Worm (Caenorhabditis elegans) whole organism, mixed stage, embryonic: ENCODE results near the gene C04F6.7.

ENCODE experiments used
- M03D4.4 ChIP-seq: sonication (generic microtip); optimal IDR thresholded peaks from 2 replicates; lab custom pipeline; 2017; ENCODE audit warnings: mild to moderate bottlenecking, missing genetic modification characterization, missing compliant biosample characterization
- bed-3 ChIP-seq: fragments of 200-800 bp; sonication (Bioruptor generic); optimal IDR thresholded peaks from 3 replicates; lab custom pipeline; 2018; ENCODE audit warnings: mild to moderate bottlenecking, missing genetic modification characterization, moderate library complexity, missing compliant biosample characterization
- lin-32 ChIP-seq: fragments of 200-800 bp; sonication (Bioruptor generic); optimal IDR thresholded peaks from 2 replicates; lab custom pipeline; 2018; ENCODE audit warnings: mild to moderate bottlenecking, missing genetic modification characterization, missing compliant biosample characterization
- lsy-2 ChIP-seq: fragments of 150-350 bp; optimal IDR thresholded peaks from 2 replicates; lab custom pipeline; 2014; ENCODE audit warnings: missing biosample characterization, missing genetic modification characterization
- nhr-28 ChIP-seq: fragments of 150-350 bp; optimal IDR thresholded peaks from 2 replicates; lab custom pipeline; 2014; ENCODE audit warnings: missing biosample characterization, missing genetic modification characterization
- nhr-76 ChIP-seq: sonication (generic microtip); optimal IDR thresholded peaks from 2 replicates; lab custom pipeline; 2017; ENCODE audit warnings: missing biosample characterization, missing genetic modification characterization
- unc-62 ChIP-seq: fragments of 150-350 bp; optimal IDR thresholded peaks from 2 replicates; lab custom pipeline; 2014; ENCODE audit warnings: missing biosample characterization, missing genetic modification reagents, missing genetic modification characterization

ce11 chrX:3401701-3402100 lies 17.3 kb downstream of the C04F6.7 start, which contains the start of gene C04F6.9:
- TF ChIP-seq lsy-2 (tag; lab: Kevin White, UChicago) (no peak), nhr-28 (tag; lab: Kevin White, UChicago) (no peak), lin-32 (no peak), M03D4.4 (tag; lab: Kevin White, UChicago) (no peak), bed-3 (GFP tag; lab: Kevin White, UChicago) (no peak), unc-62 (GFP tag; lab: Kevin White, UChicago) (no peak), nhr-76 (tag; lab: Kevin White, UChicago) (no peak)
